Comparison of ENCODE assay signal across 2 worm cellular contexts in genomic region chrX:13147105-13147504, ce11.
TF ChIP-seq lines count a peak whose summit lies in the region.

No protein-coding gene starts in this region.

TF ChIP-seq in whole organism, L1 larva, 84 proteins besides CTCF, POLR2A, EP300 and RAD21 (continued from another document):
- peak; percentile 46 for TF ChIP-seq pax-3 (tag; optimal IDR thresholded peaks at IDR 0.05; lab: Kevin White, UChicago)
- peak; percentile 35 for TF ChIP-seq nhr-90 (tag; optimal IDR thresholded peaks at IDR 0.05; lab: Kevin White, UChicago; ENCODE audit: poor library complexity)
- TF ChIP-seq grh-1 (GFP tag; IDR thresholded peaks at IDR 0.05; lab: Robert Waterston, UW): 0 out of 2 replicates have a peak, but pooled peaks have one; percentile 6
- no peak for TF ChIP-seq efl-1 (optimal IDR thresholded peaks at IDR 0.05; lab: Kevin White, UChicago)
- TF ChIP-seq efl-1 (GFP tag; optimal IDR thresholded peaks at IDR 0.05 in 1 of 2; lab: Kevin White, UChicago): peak in 1 of 2 experiments; percentile 22
- TF ChIP-seq nhr-20 (tag; optimal IDR thresholded peaks at IDR 0.05; lab: Kevin White, UChicago): peak; percentile 52

TF ChIP-seq in whole organism, L2 larva, 48 proteins besides CTCF, POLR2A, EP300 and RAD21 (continued from another document):
- TF ChIP-seq crh-2 (tag; optimal IDR thresholded peaks at IDR 0.05; lab: Kevin White, UChicago): peak; percentile 24
- TF ChIP-seq lin-39 (tag; optimal IDR thresholded peaks at IDR 0.05; lab: Kevin White, UChicago): no peak
- TF ChIP-seq ztf-11 (tag; optimal IDR thresholded peaks at IDR 0.05; lab: Kevin White, UChicago): no peak
- TF ChIP-seq unc-39 (tag; optimal IDR thresholded peaks at IDR 0.05; lab: Kevin White, UChicago): no peak
- no peak for TF ChIP-seq nhr-77 (tag; optimal IDR thresholded peaks at IDR 0.05; lab: Kevin White, UChicago)
- no peak for TF ChIP-seq egl-27 (tag; optimal IDR thresholded peaks at IDR 0.05; lab: Kevin White, UChicago)
- TF ChIP-seq nhr-11 (tag; optimal IDR thresholded peaks at IDR 0.05; lab: Kevin White, UChicago): no peak
- TF ChIP-seq ceh-16 (tag; optimal IDR thresholded peaks at IDR 0.05; lab: Kevin White, UChicago): no peak
- TF ChIP-seq nhr-25 (tag; optimal IDR thresholded peaks at IDR 0.05; lab: Kevin White, UChicago): peak; percentile 60
- no peak for TF ChIP-seq R02D3.7 (tag; optimal IDR thresholded peaks at IDR 0.05; lab: Kevin White, UChicago)
- no peak for TF ChIP-seq fos-1 (tag; optimal IDR thresholded peaks at IDR 0.05; lab: Kevin White, UChicago)
- no peak for TF ChIP-seq snpc-4 (tag; optimal IDR thresholded peaks at IDR 0.05; lab: Kevin White, UChicago)
- no peak for TF ChIP-seq Y55F3AM.14 (GFP tag; optimal IDR thresholded peaks at IDR 0.05; lab: Kevin White, UChicago)
- TF ChIP-seq peb-1 (tag; optimal IDR thresholded peaks at IDR 0.05; lab: Kevin White, UChicago): no peak
- no peak for TF ChIP-seq alr-1 (tag; optimal IDR thresholded peaks at IDR 0.05; lab: Kevin White, UChicago)
- no peak for TF ChIP-seq mdl-1 (tag; optimal IDR thresholded peaks at IDR 0.05; lab: Kevin White, UChicago)
- no peak for TF ChIP-seq nhr-10 (tag; optimal IDR thresholded peaks at IDR 0.05; lab: Kevin White, UChicago)
- no peak for TF ChIP-seq elt-3 (tag; optimal IDR thresholded peaks at IDR 0.05; lab: Kevin White, UChicago)
- peak; percentile 3 for TF ChIP-seq nhr-21 (tag; optimal IDR thresholded peaks at IDR 0.05; lab: Kevin White, UChicago)
- no peak for TF ChIP-seq nhr-237 (tag; optimal IDR thresholded peaks at IDR 0.05; lab: Kevin White, UChicago)
- no peak for TF ChIP-seq mab-5 (tag; optimal IDR thresholded peaks at IDR 0.05; lab: Kevin White, UChicago)
- TF ChIP-seq dmd-4 (tag; optimal IDR thresholded peaks at IDR 0.05; lab: Kevin White, UChicago): no peak
- no peak for TF ChIP-seq nhr-23 (tag; optimal IDR thresholded peaks at IDR 0.05; lab: Kevin White, UChicago)
- TF ChIP-seq lsy-2 (tag; optimal IDR thresholded peaks at IDR 0.05; lab: Kevin White, UChicago): peak in 1 of 2 experiments; percentile 1
- no peak for TF ChIP-seq nhr-6 (tag; optimal IDR thresholded peaks at IDR 0.05; lab: Kevin White, UChicago)
- TF ChIP-seq nhr-12 (tag; optimal IDR thresholded peaks at IDR 0.05; lab: Kevin White, UChicago): no peak
- TF ChIP-seq sma-9 (GFP tag; optimal IDR thresholded peaks at IDR 0.05; lab: Kevin White, UChicago): no peak
- TF ChIP-seq sma-9 (tag; optimal IDR thresholded peaks at IDR 0.05; lab: Kevin White, UChicago): no peak
- no peak for TF ChIP-seq aly-2 (tag; optimal IDR thresholded peaks at IDR 0.05; lab: Kevin White, UChicago)
